Worm (Caenorhabditis elegans) whole organism, L2 larva: ENCODE measurements around the gene cpr-9.

Experiments used
- C34F6.9 ChIP-seq: fragments of 150-350 bp; optimal IDR thresholded peaks from 2 replicates; lab custom pipeline; 2014; ENCODE audit warnings: missing biosample characterization, missing genetic modification characterization
- F13H6.1 ChIP-seq: sonication (generic microtip); optimal IDR thresholded peaks from 2 replicates; lab custom pipeline; 2016; ENCODE audit warnings: missing genetic modification characterization, missing compliant biosample characterization
- R02D3.7 ChIP-seq: fragments of 150-350 bp; optimal IDR thresholded peaks from 2 replicates; lab custom pipeline; 2014; ENCODE audit warnings: missing biosample characterization, missing genetic modification characterization
- Y55F3AM.14 ChIP-seq: fragments of 200-800 bp; sonication (Bioruptor generic); optimal IDR thresholded peaks from 2 replicates; lab custom pipeline; 2018; ENCODE audit warnings: mild to moderate bottlenecking, missing genetic modification characterization, missing compliant biosample characterization
- ZK546.5 ChIP-seq: sonication (generic microtip); optimal IDR thresholded peaks from 2 replicates; lab custom pipeline; 2017; ENCODE audit warnings: missing biosample characterization, missing genetic modification characterization
- alr-1 ChIP-seq: fragments of 150-350 bp; optimal IDR thresholded peaks from 2 replicates; lab custom pipeline; 2014; ENCODE audit warnings: missing biosample characterization, missing genetic modification characterization
- ama-1 ChIP-seq: fragments of 150-350 bp; optimal IDR thresholded peaks from 2 replicates; lab custom pipeline; 2018; ENCODE audit warnings: inconsistent platforms
- blmp-1 ChIP-seq: sonication (generic microtip); optimal IDR thresholded peaks from 2 replicates; lab custom pipeline; 2017; ENCODE audit warnings: missing genetic modification characterization, mild to moderate bottlenecking, missing compliant biosample characterization, antibody characterized with exemption, moderate library complexity; ENCODE audit not compliant: insufficient read depth
- ceh-16 ChIP-seq: fragments of 150-350 bp; optimal IDR thresholded peaks from 2 replicates; lab custom pipeline; 2014; ENCODE audit warnings: missing biosample characterization, missing genetic modification characterization
- ceh-82 ChIP-seq: fragments of 150-350 bp; optimal IDR thresholded peaks from 2 replicates; lab custom pipeline; 2014; ENCODE audit warnings: missing biosample characterization, missing genetic modification characterization
- crh-2 ChIP-seq: sonication (generic microtip); optimal IDR thresholded peaks from 2 replicates; lab custom pipeline; 2017; ENCODE audit warnings: missing biosample characterization, missing genetic modification characterization
- dmd-4 ChIP-seq: sonication (generic microtip); optimal IDR thresholded peaks from 2 replicates; lab custom pipeline; 2017; ENCODE audit warnings: missing biosample characterization, missing genetic modification characterization
- egl-27 ChIP-seq: sonication (generic microtip); optimal IDR thresholded peaks from 3 replicates; lab custom pipeline; 2017; ENCODE audit warnings: missing biosample characterization, missing genetic modification reagents, missing genetic modification characterization
- elt-1 ChIP-seq: fragments of 150-350 bp; optimal IDR thresholded peaks from 2 replicates; lab custom pipeline; 2014; ENCODE audit warnings: missing biosample characterization, missing genetic modification characterization
- elt-3 ChIP-seq: sonication (generic microtip); optimal IDR thresholded peaks from 2 replicates; lab custom pipeline; 2017; ENCODE audit warnings: missing biosample characterization, missing genetic modification characterization
- gmeb-1 ChIP-seq: fragments of 150-350 bp; optimal IDR thresholded peaks from 2 replicates; lab custom pipeline; 2014; ENCODE audit warnings: missing biosample characterization, missing genetic modification characterization
- lin-11 ChIP-seq: fragments of 150-350 bp; sonication (generic microtip); optimal IDR thresholded peaks from 2 replicates; lab custom pipeline; 2014; ENCODE audit warnings: missing biosample characterization, missing genetic modification characterization, inconsistent platforms, mixed read lengths
- lin-13 ChIP-seq: fragments of 150-350 bp; optimal IDR thresholded peaks from 2 replicates; lab custom pipeline; 2014; ENCODE audit warnings: missing biosample characterization, missing genetic modification reagents, missing genetic modification characterization
- lin-39 ChIP-seq: fragments of 150-350 bp; optimal IDR thresholded peaks from 2 replicates; lab custom pipeline; 2014; ENCODE audit warnings: missing biosample characterization, missing genetic modification reagents, missing genetic modification characterization
- lsy-2 ChIP-seq, 2 experiments: fragments of 150-350 bp in 1 of 2; sonication (generic microtip) in 1 of 2; optimal IDR thresholded peaks; 2 replicates each; lab custom pipeline; 2014 to 2017; ENCODE audit warnings: missing biosample characterization in 2 of 2, missing genetic modification characterization in 2 of 2
- mab-5 ChIP-seq: fragments of 150-350 bp; optimal IDR thresholded peaks from 2 replicates; lab custom pipeline; 2014; ENCODE audit warnings: missing biosample characterization, missing genetic modification characterization
- mbf-1 ChIP-seq: sonication (generic microtip); optimal IDR thresholded peaks from 2 replicates; lab custom pipeline; 2017; ENCODE audit warnings: missing biosample characterization, missing genetic modification characterization
- mdl-1 ChIP-seq, 2 experiments: fragments of 150-350 bp in 1 of 2; sonication (generic microtip) in 1 of 2; optimal IDR thresholded peaks; 2 replicates each; lab custom pipeline; 2017; ENCODE audit warnings: missing biosample characterization in 2 of 2, missing genetic modification characterization in 2 of 2
- nhr-12 ChIP-seq: fragments of 150-350 bp; optimal IDR thresholded peaks from 2 replicates; lab custom pipeline; 2014; ENCODE audit warnings: missing biosample characterization, missing genetic modification characterization
- nhr-129 ChIP-seq: fragments of 150-350 bp; optimal IDR thresholded peaks from 2 replicates; lab custom pipeline; 2014; ENCODE audit warnings: missing biosample characterization, missing genetic modification characterization
- nhr-21 ChIP-seq: fragments of 150-350 bp; optimal IDR thresholded peaks from 2 replicates; lab custom pipeline; 2014; ENCODE audit warnings: missing biosample characterization, missing genetic modification characterization
- nhr-25 ChIP-seq: fragments of 150-350 bp; sonication (generic microtip); optimal IDR thresholded peaks from 3 replicates; lab custom pipeline; 2014; ENCODE audit warnings: missing biosample characterization, missing genetic modification characterization
- nhr-6 ChIP-seq: fragments of 150-350 bp; optimal IDR thresholded peaks from 2 replicates; lab custom pipeline; 2014; ENCODE audit warnings: missing biosample characterization, missing genetic modification characterization
- nhr-77 ChIP-seq: fragments of 150-350 bp; optimal IDR thresholded peaks from 2 replicates; lab custom pipeline; 2014; ENCODE audit warnings: missing biosample characterization, missing genetic modification characterization
- peb-1 ChIP-seq: fragments of 150-350 bp; optimal IDR thresholded peaks from 2 replicates; lab custom pipeline; 2014; ENCODE audit warnings: missing biosample characterization, missing genetic modification characterization
- sem-4 ChIP-seq: fragments of 150-350 bp; optimal IDR thresholded peaks from 2 replicates; lab custom pipeline; 2014; ENCODE audit warnings: missing biosample characterization, missing genetic modification reagents, missing genetic modification characterization
- skn-1 ChIP-seq: sonication (generic microtip); optimal IDR thresholded peaks from 2 replicates; lab custom pipeline; 2017; ENCODE audit warnings: missing biosample characterization, missing genetic modification characterization
- sma-3 ChIP-seq: sonication (generic microtip); optimal IDR thresholded peaks from 2 replicates; lab custom pipeline; 2016; ENCODE audit warnings: missing genetic modification reagents, missing genetic modification characterization, missing compliant biosample characterization
- sma-9 ChIP-seq, 2 experiments: fragments of 150-350 bp in 1 of 2; sonication (generic microtip) in 1 of 2; optimal IDR thresholded peaks; 2 replicates each; lab custom pipeline; 2014 to 2016; ENCODE audit warnings: missing genetic modification characterization in 2 of 2, mild to moderate bottlenecking in 1 of 2, missing biosample characterization in 1 of 2, missing compliant biosample characterization in 1 of 2, missing genetic modification reagents in 1 of 2, moderate library complexity in 1 of 2
- snpc-4 ChIP-seq: fragments of 150-350 bp; optimal IDR thresholded peaks from 2 replicates; lab custom pipeline; 2014; ENCODE audit warnings: missing biosample characterization, missing genetic modification characterization
- unc-39 ChIP-seq: fragments of 150-350 bp; optimal IDR thresholded peaks from 2 replicates; lab custom pipeline; 2014; ENCODE audit warnings: missing biosample characterization, missing genetic modification characterization
- unc-55 ChIP-seq: fragments of 150-350 bp; sonication (generic microtip); optimal IDR thresholded peaks from 3 replicates; lab custom pipeline; 2014; ENCODE audit warnings: missing biosample characterization, missing genetic modification reagents, missing genetic modification characterization
- zag-1 ChIP-seq: fragments of 150-350 bp; optimal IDR thresholded peaks from 2 replicates; lab custom pipeline; 2014; ENCODE audit warnings: missing biosample characterization, missing genetic modification characterization
- ztf-1 ChIP-seq: fragments of 200-800 bp; sonication (Bioruptor generic); conservative IDR thresholded peaks from 2 replicates; pipeline ENCODE4 v1.3.6; 2022; ENCODE audit warnings: missing genetic modification characterization, missing compliant biosample characterization
- ztf-11 ChIP-seq: sonication (generic microtip); optimal IDR thresholded peaks from 2 replicates; lab custom pipeline; 2017; ENCODE audit warnings: missing biosample characterization, missing genetic modification characterization

cpr-9 gene

DNA sequence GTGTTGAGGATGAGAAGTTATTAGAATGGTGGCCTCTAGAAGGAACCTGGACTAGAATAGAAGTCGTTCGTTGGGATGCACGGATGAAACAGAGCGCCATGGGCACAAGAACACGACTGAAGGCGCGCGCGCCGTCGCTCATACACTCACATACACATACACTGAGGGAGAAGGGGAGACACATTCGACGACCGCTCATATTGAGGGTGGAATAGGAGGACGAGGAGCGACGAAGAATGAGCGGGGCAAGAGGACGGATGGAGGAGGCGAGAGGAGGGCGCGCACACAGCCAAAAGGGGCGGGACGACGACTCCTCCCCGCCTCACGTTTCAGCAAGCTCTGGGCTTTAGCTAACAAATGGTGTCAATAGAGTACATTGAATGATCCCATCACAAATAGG lies 35.9 kb downstream of the cpr-9 start:
- TF ChIP-seq unc-39 (no peak), sma-3 (GFP tag; lab: Kevin White, UChicago) (no peak), gmeb-1 (tag; lab: Kevin White, UChicago) (no peak), ama-1 (lab: Kevin White, UChicago) (peak; percentile 65), R02D3.7 (tag; lab: Kevin White, UChicago) (no peak), Y55F3AM.14 (GFP tag; lab: Kevin White, UChicago) (no peak), F13H6.1 (tag; lab: Kevin White, UChicago) (peak; percentile 7), unc-55 (GFP tag; lab: Kevin White, UChicago) (peak; percentile 12), blmp-1 (no peak), nhr-12 (tag; lab: Kevin White, UChicago) (no peak), elt-1 (no peak), C34F6.9 (tag; lab: Kevin White, UChicago) (peak; percentile 33), ZK546.5 (tag; lab: Kevin White, UChicago) (no peak), lin-11 (tag; lab: Kevin White, UChicago) (peak; percentile 32), mbf-1 (tag; lab: Kevin White, UChicago) (no peak), ceh-16 (no peak), elt-3 (tag; lab: Kevin White, UChicago) (no peak), mdl-1 (tag; optimal IDR thresholded peaks at IDR 0.05; lab: Kevin White, UChicago) (no peak), nhr-77 (no peak), nhr-129 (peak; percentile 29), lin-39 (no peak), sem-4 (tag; lab: Kevin White, UChicago) (no peak)

DNA sequence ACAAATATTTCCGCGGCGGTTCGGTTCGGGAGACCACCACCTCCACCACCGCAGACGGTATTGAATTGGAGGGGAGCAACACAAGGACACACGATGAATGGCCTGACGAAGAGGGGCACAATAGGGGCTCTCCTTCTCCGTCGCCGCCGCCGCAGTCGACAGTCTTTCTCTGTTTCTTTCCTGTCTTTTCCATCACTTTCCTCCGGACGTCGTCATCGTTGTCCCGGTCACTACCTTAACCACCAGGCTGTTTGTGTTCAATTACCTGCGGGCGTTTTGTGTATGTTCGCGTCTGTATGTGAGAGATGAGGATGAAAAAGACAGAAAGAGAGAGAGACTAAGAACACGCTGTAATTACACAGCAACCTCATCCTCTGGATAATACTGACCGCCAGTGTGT lies 36.9 kb downstream of the cpr-9 start:
- TF ChIP-seq nhr-25 (tag; lab: Kevin White, UChicago) (peak; percentile 24), ama-1 (lab: Kevin White, UChicago) (no peak), gmeb-1 (tag; lab: Kevin White, UChicago) (no peak), skn-1 (tag; lab: Kevin White, UChicago) (no peak), R02D3.7 (tag; lab: Kevin White, UChicago) (no peak), ceh-82 (tag; lab: Kevin White, UChicago) (no peak)

DNA sequence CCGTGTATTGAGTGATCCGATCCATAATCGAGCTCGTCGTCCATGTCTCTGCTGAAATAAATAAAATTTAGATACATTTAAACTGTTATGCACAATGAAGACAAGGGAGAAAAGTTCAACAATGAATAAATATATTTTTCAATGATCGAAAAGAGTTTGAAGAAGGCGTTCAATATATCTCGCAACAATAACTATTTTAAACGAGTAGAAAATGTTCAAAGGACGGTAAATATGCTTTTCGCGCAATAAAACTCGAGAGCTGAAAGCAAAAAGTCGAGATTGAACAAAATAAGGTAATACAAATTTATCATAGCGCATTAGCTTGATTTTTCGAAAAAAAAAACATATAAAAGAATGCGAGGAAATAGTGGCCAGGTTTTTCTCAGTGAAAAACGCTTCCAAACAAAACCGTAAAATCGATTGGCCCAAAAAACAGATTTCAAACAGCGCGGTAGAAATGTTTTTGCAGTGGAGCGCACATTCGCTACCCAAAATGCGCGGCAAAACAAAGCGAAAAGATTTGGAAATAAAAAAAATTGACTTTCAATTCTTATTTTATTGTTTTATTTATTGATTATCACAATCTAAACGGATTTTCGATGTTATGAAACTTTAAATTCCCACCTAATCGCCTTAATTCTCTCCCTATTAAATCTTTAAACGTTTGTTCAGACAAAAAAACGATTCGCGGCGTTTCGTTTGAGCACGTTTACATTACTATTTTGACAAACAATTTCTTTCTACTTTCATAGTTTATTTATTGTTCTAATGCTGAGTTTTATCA lies 38.2 kb downstream of the cpr-9 start, which contains the start of the genes kup-1 and F10C2.4:
TSS of gene kup-1 (minus strand) at position 51 of the 784 bp plus-strand sequence.
TSS of gene F10C2.4 (plus strand) at position 734 of the 784 bp plus-strand sequence.
- peak; percentile 41 for TF ChIP-seq crh-2 (tag; lab: Kevin White, UChicago)
- peak; percentile 79 for TF ChIP-seq unc-55 (GFP tag; lab: Kevin White, UChicago)
- TF ChIP-seq C34F6.9 (tag; lab: Kevin White, UChicago), result peak; percentile 67
- TF ChIP-seq Y55F3AM.14 (GFP tag; lab: Kevin White, UChicago), result no peak
- peak; percentile 66 for TF ChIP-seq sma-3 (GFP tag; lab: Kevin White, UChicago)
- TF ChIP-seq unc-39, result no peak
- TF ChIP-seq gmeb-1 (tag; lab: Kevin White, UChicago), result peak; percentile 90
- TF ChIP-seq lin-13 (GFP tag; lab: Kevin White, UChicago), result peak; percentile 45
- TF ChIP-seq nhr-129, result peak; percentile 48
- no peak for TF ChIP-seq ZK546.5 (tag; lab: Kevin White, UChicago)

DNA sequence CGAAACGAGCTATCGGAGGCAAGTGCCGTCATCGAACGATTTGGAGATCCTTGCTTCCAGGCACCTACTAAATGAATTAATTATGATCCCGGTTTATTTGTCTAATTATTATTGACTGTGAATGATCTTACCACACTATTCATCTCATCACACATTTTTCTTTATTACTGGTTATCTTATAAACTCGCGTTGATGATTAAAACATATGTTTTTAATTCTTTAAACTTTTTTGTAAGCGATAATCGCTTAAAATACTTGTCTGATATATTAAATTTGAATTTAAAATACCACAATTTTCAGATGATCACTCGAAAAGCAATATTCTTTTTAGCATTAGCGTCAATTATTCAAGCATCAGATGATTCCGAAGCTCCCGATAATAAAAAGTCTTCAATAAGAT lies 42.3 kb downstream of the cpr-9 start, which contains the start of gene F10C2.5:
TSS of gene F10C2.5 (plus strand) at position 301 of the 400 bp plus-strand sequence.
- no peak for TF ChIP-seq sem-4 (tag; lab: Kevin White, UChicago)
- TF ChIP-seq peb-1 (tag; lab: Kevin White, UChicago), result no peak
- TF ChIP-seq nhr-25 (tag; lab: Kevin White, UChicago), result no peak
- no peak for TF ChIP-seq nhr-77

DNA sequence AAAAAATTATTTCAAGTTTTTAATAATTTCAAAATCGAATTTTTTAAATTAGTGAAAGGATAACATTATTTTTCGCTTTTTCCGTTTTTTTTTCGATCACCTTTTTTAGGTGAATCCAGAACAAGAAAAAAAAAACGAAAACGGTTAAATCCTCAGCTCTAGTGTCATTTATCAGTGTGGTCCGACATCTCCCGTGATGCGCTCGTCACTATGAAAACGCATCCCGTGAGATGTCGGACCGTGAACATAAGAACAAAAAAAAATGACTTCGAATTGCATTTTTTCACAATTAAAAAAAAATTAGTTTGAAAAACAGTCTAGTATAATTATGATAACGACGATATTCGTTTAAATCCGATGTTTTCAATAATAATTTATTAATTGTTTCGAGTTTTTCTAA lies 44.9 kb downstream of the cpr-9 start:
- TF ChIP-seq snpc-4 (peak; percentile 57), ceh-82 (tag; lab: Kevin White, UChicago) (no peak)
- TF ChIP-seq, all 48 proteins: peak for 1

DNA sequence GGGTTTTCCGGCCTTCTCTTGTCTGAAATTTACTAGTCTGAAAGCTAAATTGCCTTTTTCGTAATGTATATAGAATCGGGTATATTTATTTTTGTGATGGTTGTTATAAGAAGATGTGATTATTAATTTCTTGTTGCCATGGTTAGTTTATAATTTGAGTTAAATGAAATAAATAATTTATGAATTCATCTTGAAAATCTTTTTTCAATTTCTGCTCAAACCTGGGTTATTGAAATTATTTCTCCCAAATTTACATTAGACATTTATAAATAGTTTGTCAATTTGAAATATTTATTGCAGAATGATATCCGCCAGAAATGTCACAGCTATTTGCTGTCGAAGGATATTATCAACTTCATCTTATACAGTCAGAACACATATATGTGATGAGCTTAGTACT lies 45.6 kb downstream of the cpr-9 start, which contains the start of gene dars-2:
TSS of gene dars-2 (plus strand) at position 301 of the 400 bp plus-strand sequence.
- no peak for TF ChIP-seq egl-27
- no peak for TF ChIP-seq nhr-6 (tag; lab: Kevin White, UChicago)
- no peak for TF ChIP-seq ama-1 (lab: Kevin White, UChicago)
- TF ChIP-seq mab-5 (tag; lab: Kevin White, UChicago), result no peak
- no peak for TF ChIP-seq elt-3 (tag; lab: Kevin White, UChicago)
- TF ChIP-seq gmeb-1 (tag; lab: Kevin White, UChicago), result no peak
- TF ChIP-seq R02D3.7 (tag; lab: Kevin White, UChicago), result no peak
- TF ChIP-seq lin-13 (GFP tag; lab: Kevin White, UChicago), result no peak
- no peak for TF ChIP-seq nhr-77
- no peak for TF ChIP-seq ztf-1
- TF ChIP-seq ceh-82 (tag; lab: Kevin White, UChicago), result no peak
- no peak for TF ChIP-seq nhr-21
- no peak for TF ChIP-seq alr-1 (tag; lab: Kevin White, UChicago)
- TF ChIP-seq zag-1, result no peak
- TF ChIP-seq ztf-11 (tag; lab: Kevin White, UChicago), result no peak
- no peak for TF ChIP-seq sma-9 (GFP tag; optimal IDR thresholded peaks at IDR 0.05; lab: Kevin White, UChicago)
- no peak for TF ChIP-seq sma-9 (tag; optimal IDR thresholded peaks at IDR 0.05; lab: Kevin White, UChicago)
- no peak for TF ChIP-seq lsy-2 (tag; optimal IDR thresholded peaks at IDR 0.05; lab: Kevin White, UChicago)
- TF ChIP-seq dmd-4 (tag; lab: Kevin White, UChicago), result no peak
- TF ChIP-seq, all 48 proteins: peak for 0
